Worm (Caenorhabditis elegans): Measurements from ENCODE around the gene shc-3.

ce11 chrX:13728991-13729390 lies 11.7 kb downstream of the shc-3 start:
- TF ChIP-seq ceh-24 (tag; optimal IDR thresholded peaks at IDR 0.05) = no peak
- TF ChIP-seq fkh-10 (GFP tag; optimal IDR thresholded peaks at IDR 0.05) = no peak
